Worm (Caenorhabditis elegans): Measurements from ENCODE around the gene F25H9.6.
"Not testable (repeated sequence)": the region's sequence is repeated elsewhere in the genome, so short reads cannot be mapped to it uniquely, and the experiment has no call there.

ce11 chrV:13507078-13507477 is 38.9 kb upstream of the F25H9.6 start:
- not testable (repeated sequence) for TF ChIP-seq pha-4 (tag; optimal IDR thresholded peaks at IDR 0.05); lin-35 (GFP tag; optimal IDR thresholded peaks at IDR 0.05); ztf-25 (GFP tag; IDR thresholded peaks at IDR 0.05); ztf-22 (GFP tag; optimal IDR thresholded peaks at IDR 0.05); ztf-26 (tag; optimal IDR thresholded peaks at IDR 0.05); fkh-3 (tag; optimal IDR thresholded peaks at IDR 0.05); F52B5.7 (tag; optimal IDR thresholded peaks at IDR 0.05); athp-1 (tag; optimal IDR thresholded peaks at IDR 0.05); unc-130 (GFP tag; optimal IDR thresholded peaks at IDR 0.05)
